Worm (Caenorhabditis elegans) whole organism, young adult: Measurements from ENCODE around the gene lrr-1.
A peak's percentile ranks its signal among the peaks of the same experiment; 100 is the strongest.

Experiments used
- B0336.3 ChIP-seq: fragments of 200-800 bp; sonication (Bioruptor generic); IDR thresholded peaks from 2 replicates; pipeline ENCODE4 v1.3.6; 2022; ENCODE audit warnings: missing genetic modification characterization, missing compliant biosample characterization
- C06A6.2 ChIP-seq: fragments of 200-800 bp; sonication (Bioruptor generic); conservative IDR thresholded peaks from 2 replicates; pipeline ENCODE4 v1.3.6; 2022; ENCODE audit warnings: missing genetic modification characterization, missing compliant biosample characterization
- C17E4.6 ChIP-seq: fragments of 200-800 bp; sonication (Bioruptor generic); IDR thresholded peaks from 2 replicates; pipeline ENCODE4 v1.3.6; 2022; ENCODE audit warnings: missing genetic modification reagents, missing genetic modification characterization, missing compliant biosample characterization
- F22D6.2 ChIP-seq: sonication (generic microtip); optimal IDR thresholded peaks from 2 replicates; lab custom pipeline; 2016; ENCODE audit warnings: mild to moderate bottlenecking, missing genetic modification characterization, missing compliant biosample characterization
- F39B2.1 ChIP-seq: fragments of 200-800 bp; sonication (Bioruptor generic); IDR thresholded peaks from 2 replicates; pipeline ENCODE4 v1.3.6; 2022; ENCODE audit warnings: missing genetic modification reagents, missing genetic modification characterization, missing compliant biosample characterization
- F49E8.2 ChIP-seq: sonication (generic microtip); optimal IDR thresholded peaks from 3 replicates; lab custom pipeline; 2017; ENCODE audit warnings: missing genetic modification characterization, mild to moderate bottlenecking, missing compliant biosample characterization, antibody characterized with exemption, moderate library complexity; ENCODE audit not compliant: insufficient read depth
- F52B5.7 ChIP-seq: sonication (generic microtip); optimal IDR thresholded peaks from 2 replicates; lab custom pipeline; 2016; ENCODE audit warnings: mild to moderate bottlenecking, missing genetic modification characterization, missing compliant biosample characterization
- F57A8.1 ChIP-seq: fragments of 200-800 bp; sonication (Bioruptor generic); optimal IDR thresholded peaks from 2 replicates; lab custom pipeline; 2018; ENCODE audit warnings: mild to moderate bottlenecking, missing genetic modification characterization, moderate library complexity, missing compliant biosample characterization
- K11D2.4 ChIP-seq: fragments of 200-800 bp; sonication (Bioruptor generic); IDR thresholded peaks from 2 replicates; pipeline ENCODE4 v1.3.6; 2022; ENCODE audit warnings: missing genetic modification reagents, missing genetic modification characterization, missing compliant biosample characterization
- Y56A3A.18 ChIP-seq: fragments of 200-800 bp; sonication (Bioruptor generic); IDR thresholded peaks from 2 replicates; pipeline ENCODE4 v1.3.6; 2022; ENCODE audit warnings: missing genetic modification reagents, missing genetic modification characterization, missing compliant biosample characterization
- ZK185.1 ChIP-seq: sonication (generic microtip); optimal IDR thresholded peaks from 2 replicates; lab custom pipeline; 2016; ENCODE audit warnings: mild to moderate bottlenecking, missing genetic modification characterization, missing compliant biosample characterization; ENCODE audit not compliant: poor library complexity, severe bottlenecking
- aptf-3 ChIP-seq: fragments of 200-800 bp; sonication (Bioruptor generic); IDR thresholded peaks from 2 replicates; pipeline ENCODE4 v1.3.6; 2022; ENCODE audit warnings: missing genetic modification characterization, missing compliant biosample characterization
- bed-2 ChIP-seq: fragments of 200-800 bp; sonication (Bioruptor generic); IDR thresholded peaks from 2 replicates; pipeline ENCODE4 v1.3.6; 2022; ENCODE audit warnings: missing genetic modification reagents, missing genetic modification characterization, missing compliant biosample characterization
- ceh-100 ChIP-seq: fragments of 200-800 bp; sonication (Bioruptor generic); IDR thresholded peaks from 2 replicates; pipeline ENCODE4 v1.3.6; 2022; ENCODE audit warnings: missing genetic modification reagents, missing genetic modification characterization, missing compliant biosample characterization
- ceh-58 ChIP-seq: fragments of 200-800 bp; sonication (Bioruptor generic); IDR thresholded peaks from 2 replicates; pipeline ENCODE4 v1.3.6; 2022; ENCODE audit warnings: missing genetic modification characterization, missing compliant biosample characterization
- ceh-91 ChIP-seq: fragments of 200-800 bp; sonication (Bioruptor generic); IDR thresholded peaks from 2 replicates; pipeline ENCODE4 v1.3.6; 2022; ENCODE audit warnings: missing genetic modification reagents, missing genetic modification characterization, missing compliant biosample characterization
- chd-7 ChIP-seq: sonication (generic microtip); optimal IDR thresholded peaks from 2 replicates; lab custom pipeline; 2016; ENCODE audit warnings: mild to moderate bottlenecking, missing genetic modification characterization, moderate library complexity, missing compliant biosample characterization
- die-1 ChIP-seq: sonication (generic microtip); optimal IDR thresholded peaks from 2 replicates; lab custom pipeline; 2016; ENCODE audit warnings: missing genotype, mild to moderate bottlenecking, missing genetic modification characterization, missing compliant biosample characterization
- dpl-1 ChIP-seq: fragments of 150-350 bp; optimal IDR thresholded peaks from 2 replicates; lab custom pipeline; 2014; ENCODE audit warnings: missing biosample characterization, missing genetic modification reagents, missing genetic modification characterization
- efl-1 ChIP-seq: fragments of 150-350 bp; optimal IDR thresholded peaks from 2 replicates; lab custom pipeline; 2014; ENCODE audit warnings: missing biosample characterization, missing genetic modification reagents, missing genetic modification characterization
- egl-44 ChIP-seq: fragments of 200-800 bp; sonication (Bioruptor generic); IDR thresholded peaks from 2 replicates; pipeline ENCODE4 v1.3.6; 2022; ENCODE audit warnings: missing genetic modification reagents, missing genetic modification characterization, missing compliant biosample characterization
- ekl-4 ChIP-seq: fragments of 200-800 bp; sonication (Bioruptor generic); IDR thresholded peaks from 2 replicates; pipeline ENCODE4 v1.3.6; 2022; ENCODE audit warnings: missing genetic modification reagents, missing genetic modification characterization, missing compliant biosample characterization
- fkh-3 ChIP-seq: sonication (generic microtip); optimal IDR thresholded peaks from 2 replicates; lab custom pipeline; 2016; ENCODE audit warnings: mild to moderate bottlenecking, missing genetic modification characterization, missing compliant biosample characterization
- hmg-1.2 ChIP-seq: fragments of 200-800 bp; sonication (Bioruptor generic); IDR thresholded peaks from 2 replicates; pipeline ENCODE4 v1.3.6; 2022; ENCODE audit warnings: missing genetic modification reagents, missing genetic modification characterization, missing compliant biosample characterization
- hsf-1 ChIP-seq: fragments of 200-800 bp; sonication (Bioruptor generic); IDR thresholded peaks from 2 replicates; pipeline ENCODE4 v1.3.6; 2022; ENCODE audit warnings: missing genetic modification reagents, missing genetic modification characterization, missing compliant biosample characterization
- let-607 ChIP-seq, 2 experiments: fragments of 200-800 bp in 1 of 2; sonication (Bioruptor generic) in 1 of 2; sonication (generic microtip) in 1 of 2; optimal IDR thresholded peaks; 2 replicates each; lab custom pipeline; 2016 to 2018; ENCODE audit warnings: mild to moderate bottlenecking in 2 of 2, missing compliant biosample characterization in 2 of 2, missing genetic modification characterization in 2 of 2, moderate library complexity in 2 of 2, missing genotype in 1 of 2
- lin-35 ChIP-seq, 3 experiments: fragments of 150-350 bp in 2 of 3; sonication (generic microtip) in 1 of 3; optimal IDR thresholded peaks; 2 replicates each; lab custom pipeline; 2014 to 2018; ENCODE audit warnings: missing biosample characterization in 3 of 3, missing genetic modification characterization in 3 of 3, missing genetic modification reagents in 3 of 3
- lin-54 ChIP-seq: fragments of 200-800 bp; sonication (Bioruptor generic); optimal IDR thresholded peaks from 2 replicates; lab custom pipeline; 2018; ENCODE audit warnings: mild to moderate bottlenecking, missing genetic modification characterization, missing compliant biosample characterization
- madf-10 ChIP-seq: sonication (generic microtip); optimal IDR thresholded peaks from 2 replicates; lab custom pipeline; 2016; ENCODE audit warnings: mild to moderate bottlenecking, missing genetic modification characterization, missing compliant biosample characterization
- madf-8 ChIP-seq: fragments of 200-800 bp; sonication (Bioruptor generic); conservative IDR thresholded peaks from 2 replicates; pipeline ENCODE4 v1.3.6; 2022; ENCODE audit warnings: missing genetic modification reagents, missing genetic modification characterization, missing compliant biosample characterization
- mcd-1 ChIP-seq: fragments of 200-800 bp; sonication (Bioruptor generic); IDR thresholded peaks from 2 replicates; pipeline ENCODE4 v1.3.6; 2022; ENCODE audit warnings: missing genetic modification reagents, missing genetic modification characterization, missing compliant biosample characterization
- nfya-1 ChIP-seq: sonication (generic microtip); optimal IDR thresholded peaks from 2 replicates; lab custom pipeline; 2017; ENCODE audit warnings: antibody characterized with exemption, missing compliant biosample characterization, missing genetic modification characterization, borderline replicate concordance; ENCODE audit not compliant: insufficient read depth
- pbrm-1 ChIP-seq: fragments of 200-800 bp; sonication (Bioruptor generic); IDR thresholded peaks from 2 replicates; pipeline ENCODE4 v1.3.6; 2022; ENCODE audit warnings: missing genetic modification reagents, missing genetic modification characterization, missing compliant biosample characterization
- snpc-1.3 ChIP-seq: sonication (generic microtip); optimal IDR thresholded peaks from 2 replicates; lab custom pipeline; 2017; ENCODE audit warnings: missing genetic modification characterization, mild to moderate bottlenecking, missing compliant biosample characterization, antibody characterized with exemption, moderate library complexity, missing genotype, missing genetic modification reagents; ENCODE audit not compliant: insufficient read depth
- snpc-4 ChIP-seq, 5 experiments: fragments of 150-350 bp in 1 of 5; sonication (generic microtip) in 4 of 5; optimal IDR thresholded peaks; 2 replicates each; lab custom pipeline; 2014 to 2018; ENCODE audit warnings: missing genetic modification characterization in 5 of 5, missing biosample characterization in 3 of 5, antibody characterized with exemption in 2 of 5, mild to moderate bottlenecking in 2 of 5, missing compliant biosample characterization in 2 of 5, missing genotype in 2 of 5, moderate library complexity in 2 of 5, missing genetic modification reagents in 1 of 5
- somi-1 ChIP-seq: fragments of 200-800 bp; sonication (Bioruptor generic); optimal IDR thresholded peaks from 2 replicates; lab custom pipeline; 2018; ENCODE audit warnings: mild to moderate bottlenecking, missing genetic modification characterization, missing compliant biosample characterization
- sptf-2 ChIP-seq: fragments of 200-800 bp; sonication (Bioruptor generic); optimal IDR thresholded peaks from 2 replicates; lab custom pipeline; 2018; ENCODE audit warnings: mild to moderate bottlenecking, missing genetic modification characterization, missing compliant biosample characterization
- tbp1 ChIP-seq: fragments of 200-800 bp; sonication (Bioruptor generic); optimal IDR thresholded peaks from 2 replicates; lab custom pipeline; 2018; ENCODE audit warnings: mild to moderate bottlenecking, missing genetic modification characterization, missing compliant biosample characterization
- tbx-9 ChIP-seq: sonication (generic microtip); optimal IDR thresholded peaks from 2 replicates; lab custom pipeline; 2016; ENCODE audit warnings: borderline replicate concordance, missing genetic modification characterization, inconsistent platforms, missing compliant biosample characterization
- unc-130 ChIP-seq: sonication (generic microtip); optimal IDR thresholded peaks from 2 replicates; lab custom pipeline; 2016; ENCODE audit warnings: missing genetic modification reagents, missing genetic modification characterization, missing compliant biosample characterization
- ztf-28 ChIP-seq: fragments of 200-800 bp; sonication (Bioruptor generic); IDR thresholded peaks from 2 replicates; pipeline ENCODE4 v1.3.6; 2022; ENCODE audit warnings: missing genetic modification reagents, missing genetic modification characterization, missing compliant biosample characterization

The lrr-1 gene

ce11 chrII:5069525-5069924 lies 33.3 kb upstream of the lrr-1 start, which contains the start of gene idpb-2:
Gene idpb-2 (minus strand): TSS chrII:5069625.
- TF ChIP-seq sptf-2 (GFP tag; lab: Kevin White, UChicago), result no peak
- TF ChIP-seq dpl-1 (GFP tag; lab: Kevin White, UChicago), result no peak
- TF ChIP-seq ceh-58 (GFP tag; lab: Robert Waterston, UW), result no peak
- no peak for TF ChIP-seq somi-1 (GFP tag; lab: Kevin White, UChicago)
- no peak for TF ChIP-seq bed-2 (GFP tag; lab: Robert Waterston, UW)
- TF ChIP-seq snpc-4 (GFP tag; optimal IDR thresholded peaks at IDR 0.05; lab: Kevin White, UChicago), result no peak
- TF ChIP-seq snpc-4 (tag; optimal IDR thresholded peaks at IDR 0.05; lab: Kevin White, UChicago), result no peak
- TF ChIP-seq, all 124 proteins: peak for 0

- no peak for TF ChIP-seq mcd-1 (GFP tag; lab: Robert Waterston, UW)
- TF ChIP-seq snpc-4 (GFP tag; optimal IDR thresholded peaks at IDR 0.05; lab: Kevin White, UChicago), result no peak
- no peak for TF ChIP-seq snpc-4 (tag; optimal IDR thresholded peaks at IDR 0.05; lab: Kevin White, UChicago)
- no peak for TF ChIP-seq unc-130 (GFP tag; lab: Kevin White, UChicago)
- no peak for TF ChIP-seq ceh-91 (GFP tag; lab: Robert Waterston, UW)
- TF ChIP-seq pbrm-1 (GFP tag; lab: Robert Waterston, UW), result no peak
- TF ChIP-seq lin-54 (GFP tag; lab: Kevin White, UChicago), result no peak
- TF ChIP-seq efl-1 (GFP tag; lab: Kevin White, UChicago), result no peak
- TF ChIP-seq ceh-100 (GFP tag; lab: Robert Waterston, UW), result no peak
Observed at ce11 chrII:5067927-5068326, 31.7 kb upstream of the lrr-1 start, which contains the start of gene C27A2.8. Gene C27A2.8 (minus strand): TSS chrII:5068043.

ce11 chrII:5066967-5067366 lies 30.7 kb upstream of the lrr-1 start:
- TF ChIP-seq tbx-9 (tag; lab: Kevin White, UChicago) (no peak), fkh-3 (no peak), egl-44 (GFP tag; lab: Robert Waterston, UW) (no peak), C06A6.2 (no peak), nfya-1 (tag; lab: Kevin White, UChicago) (no peak), hsf-1 (GFP tag; lab: Robert Waterston, UW) (no peak), F57A8.1 (GFP tag; lab: Kevin White, UChicago) (no peak), C17E4.6 (GFP tag; lab: Robert Waterston, UW) (no peak), Y56A3A.18 (GFP tag; lab: Robert Waterston, UW) (no peak), let-607 (tag; optimal IDR thresholded peaks at IDR 0.05; lab: Kevin White, UChicago) (no peak), tbp1 (no peak), F22D6.2 (no peak), B0336.3 (GFP tag; lab: Robert Waterston, UW) (no peak), K11D2.4 (GFP tag; lab: Robert Waterston, UW) (no peak)
- TF ChIP-seq, all 124 proteins: peak for 0

ce11 chrII:5061794-5062368 lies 25.6 kb upstream of the lrr-1 start, which contains the start of gene smc-5:
Gene smc-5 (plus strand): TSS chrII:5062125.
- TF ChIP-seq ekl-4 (GFP tag; lab: Robert Waterston, UW), result 0 out of 2 replicates have a peak, but pooled peaks have one; percentile 25
- TF ChIP-seq dpl-1 (GFP tag; lab: Kevin White, UChicago), result peak; percentile 84
- peak; percentile 15 for TF ChIP-seq madf-10
- TF ChIP-seq madf-8 (GFP tag; lab: Robert Waterston, UW), result peak; percentile 80
- peak; percentile 27 for TF ChIP-seq F49E8.2 (tag; lab: Kevin White, UChicago)
- TF ChIP-seq sptf-2 (GFP tag; lab: Kevin White, UChicago), result no peak
- TF ChIP-seq bed-2 (GFP tag; lab: Robert Waterston, UW), result no peak
- no peak for TF ChIP-seq F52B5.7 (tag; lab: Kevin White, UChicago)
- TF ChIP-seq ztf-28 (GFP tag; lab: Robert Waterston, UW), result no peak
- peak; percentile 28 for TF ChIP-seq snpc-1.3 (tag; lab: Kevin White, UChicago)
- TF ChIP-seq hmg-1.2 (GFP tag; lab: Robert Waterston, UW), result peak; percentile 42; the same call in 1 of the 2 replicates
- no peak for TF ChIP-seq aptf-3
- no peak for TF ChIP-seq C06A6.2
- no peak for TF ChIP-seq F39B2.1 (GFP tag; lab: Robert Waterston, UW)
- peak; percentile 20 for TF ChIP-seq ZK185.1 (tag; lab: Kevin White, UChicago)
- TF ChIP-seq lin-35 (GFP tag; optimal IDR thresholded peaks at IDR 0.05; lab: Kevin White, UChicago), result peak in 2 of 3 experiments; percentile 24 to 66
- TF ChIP-seq die-1 (tag; lab: Kevin White, UChicago), result peak; percentile 7
- TF ChIP-seq ceh-91 (GFP tag; lab: Robert Waterston, UW), result peak; percentile 80
- TF ChIP-seq chd-7 (tag; lab: Kevin White, UChicago), result no peak
